Fruit fly (Drosophila melanogaster): ENCODE results near the gene hth.
A peak's percentile ranks its signal among the peaks of the same experiment; 100 is the strongest.

Gene hth

dm6 chr3R:10597606-10598565, 41.5 kb downstream of the hth start (continued):
- TF ChIP-seq CG9932 (GFP tag; IDR thresholded peaks at IDR 0.05) = peak; percentile 92
- TF ChIP-seq CG10654 (GFP tag; optimal IDR thresholded peaks at IDR 0.05) = peak; percentile 62
- TF ChIP-seq otp (GFP tag; IDR thresholded peaks at IDR 0.05) = peak; percentile 84
- TF ChIP-seq CG8290 (GFP tag; optimal IDR thresholded peaks at IDR 0.05) = peak; percentile 9
- peak in 1 of 2 experiments; percentile 60 for TF ChIP-seq CG8290 (tag; optimal IDR thresholded peaks at IDR 0.05)
- peak; percentile 81 for TF ChIP-seq Rx (GFP tag; IDR thresholded peaks at IDR 0.05)
- no peak for TF ChIP-seq inv (GFP tag; IDR thresholded peaks at IDR 0.05; ENCODE audit: partially characterized antibody)
- peak; percentile 91 for TF ChIP-seq ttk (GFP tag; IDR thresholded peaks at IDR 0.05)
- TF ChIP-seq CG5953 (GFP tag; IDR thresholded peaks at IDR 0.05) = peak; percentile 83
- TF ChIP-seq CG15073 (GFP tag; optimal IDR thresholded peaks at IDR 0.05) = peak; percentile 56
- peak; percentile 82 for TF ChIP-seq CG34422 (GFP tag; IDR thresholded peaks at IDR 0.05)
- TF ChIP-seq CG15269 (tag; optimal IDR thresholded peaks at IDR 0.05) = peak; percentile 91
- peak; percentile 87 for TF ChIP-seq nmo (GFP tag; optimal IDR thresholded peaks at IDR 0.05)
- TF ChIP-seq luna (GFP tag; optimal IDR thresholded peaks at IDR 0.05) = no peak
- no peak for TF ChIP-seq Hr39 (optimal IDR thresholded peaks at IDR 0.05)
- TF ChIP-seq exex (tag; optimal IDR thresholded peaks at IDR 0.05) = peak; percentile 57
- no peak for TF ChIP-seq hbn (GFP tag; IDR thresholded peaks at IDR 0.05; ENCODE audit: partially characterized antibody)
- TF ChIP-seq gfzf (GFP tag; optimal IDR thresholded peaks at IDR 0.05) = no peak
- peak; percentile 87 for TF ChIP-seq CG32772 (GFP tag; IDR thresholded peaks at IDR 0.05)
- TF ChIP-seq CG18764 (GFP tag; optimal IDR thresholded peaks at IDR 0.05) = peak; percentile 67
- TF ChIP-seq Doc2 (GFP tag; IDR thresholded peaks at IDR 0.05) = peak; percentile 48; the same call in 1 of the 2 replicates
- peak; percentile 80 for TF ChIP-seq Gug (GFP tag; IDR thresholded peaks at IDR 0.05)
- TF ChIP-seq Camta (GFP tag; optimal IDR thresholded peaks at IDR 0.05) = peak; percentile 27
- peak; percentile 92 for TF ChIP-seq CG15479 (GFP tag; optimal IDR thresholded peaks at IDR 0.05)
- TF ChIP-seq Dref (GFP tag; IDR thresholded peaks at IDR 0.05) = no peak
- TF ChIP-seq grn (GFP tag; optimal IDR thresholded peaks at IDR 0.05) = peak; percentile 58
- peak; percentile 24 for TF ChIP-seq CG4617 (GFP tag; optimal IDR thresholded peaks at IDR 0.05; ENCODE audit: borderline replicate concordance)
- TF ChIP-seq CG6254 (GFP tag; optimal IDR thresholded peaks at IDR 0.05) = peak; percentile 61
- no peak for TF ChIP-seq NK7.1 (GFP tag; optimal IDR thresholded peaks at IDR 0.05)
- TF ChIP-seq CG4404 (GFP tag; IDR thresholded peaks at IDR 0.05) = peak; percentile 64
- peak; percentile 55 for TF ChIP-seq bab2 (GFP tag; optimal IDR thresholded peaks at IDR 0.05)
- peak; percentile 60 for TF ChIP-seq CG10274 (GFP tag; optimal IDR thresholded peaks at IDR 0.05)
- peak; percentile 51 for TF ChIP-seq Poxn (GFP tag; IDR thresholded peaks at IDR 0.05)
- TF ChIP-seq CG6654 (GFP tag; optimal IDR thresholded peaks at IDR 0.05) = peak; percentile 54
- TF ChIP-seq peb (GFP tag; IDR thresholded peaks at IDR 0.05) = peak; percentile 56
- peak; percentile 57 for TF ChIP-seq CG6765 (GFP tag; optimal IDR thresholded peaks at IDR 0.05)
- no peak for TF ChIP-seq CG8089 (GFP tag; optimal IDR thresholded peaks at IDR 0.05)
- TF ChIP-seq ci (GFP tag; IDR thresholded peaks at IDR 0.05) = peak; percentile 95
- peak; percentile 82 for TF ChIP-seq CG8388 (GFP tag; optimal IDR thresholded peaks at IDR 0.05)
- TF ChIP-seq H2.0 (GFP tag; IDR thresholded peaks at IDR 0.05) = peak; percentile 89
- TF ChIP-seq CG31224 (GFP tag; IDR thresholded peaks at IDR 0.05) = peak; percentile 79
- peak; percentile 87 for TF ChIP-seq CG12391 (tag; optimal IDR thresholded peaks at IDR 0.05)
- TF ChIP-seq seq (GFP tag; IDR thresholded peaks at IDR 0.05) = peak; percentile 87
- TF ChIP-seq her (GFP tag; optimal IDR thresholded peaks at IDR 0.05) = no peak
- TF ChIP-seq Chrac-16 (GFP tag; optimal IDR thresholded peaks at IDR 0.05) = peak; percentile 67
- TF ChIP-seq CG10979 (tag; optimal IDR thresholded peaks at IDR 0.05) = peak; percentile 86
- TF ChIP-seq dm (GFP tag; optimal IDR thresholded peaks at IDR 0.05) = no peak
- peak; percentile 83 for TF ChIP-seq CG10147 (GFP tag; optimal IDR thresholded peaks at IDR 0.05)
- no peak for TF ChIP-seq CG31388 (GFP tag; optimal IDR thresholded peaks at IDR 0.05)
- no peak for TF ChIP-seq MESR4 (GFP tag; optimal IDR thresholded peaks at IDR 0.05)

Measured in whole organism, embryonic.